Worm (Caenorhabditis elegans) whole organism, midembryonic: ENCODE data around the gene F10D7.4.

Experiments
- T22C8.4 ChIP-seq: fragments of 200-800 bp; sonication (Bioruptor generic); IDR thresholded peaks from 2 replicates; pipeline ENCODE4 v1.3.6; 2022; ENCODE audit warnings: missing genetic modification characterization, missing compliant biosample characterization
- cog-1 ChIP-seq: sonication (generic microtip); optimal IDR thresholded peaks from 2 replicates; lab custom pipeline; 2016; ENCODE audit warnings: missing genetic modification characterization, missing compliant biosample characterization
- flt-1 ChIP-seq: fragments of 200-800 bp; sonication (Bioruptor generic); IDR thresholded peaks from 2 replicates; pipeline ENCODE4 v1.3.6; 2022; ENCODE audit warnings: missing genetic modification characterization, missing compliant biosample characterization
- klf-2 ChIP-seq: fragments of 200-800 bp; sonication (Bioruptor generic); conservative IDR thresholded peaks from 2 replicates; pipeline ENCODE4 v1.3.6; 2022; ENCODE audit warnings: missing genetic modification reagents, missing genetic modification characterization, missing compliant biosample characterization
- med-1 ChIP-seq: sonication (generic microtip); optimal IDR thresholded peaks from 2 replicates; lab custom pipeline; 2017; ENCODE audit warnings: missing genetic modification characterization, mild to moderate bottlenecking, missing compliant biosample characterization, antibody characterized with exemption, missing genetic modification reagents; ENCODE audit not compliant: insufficient read depth
- ref-1 ChIP-seq: fragments of 200-800 bp; sonication (Bioruptor generic); conservative IDR thresholded peaks from 2 replicates; pipeline ENCODE4 v1.3.6; 2022; ENCODE audit warnings: missing genetic modification reagents, missing genetic modification characterization, missing compliant biosample characterization
- tab-1 ChIP-seq: fragments of 200-800 bp; sonication (Bioruptor generic); IDR thresholded peaks from 2 replicates; pipeline ENCODE4 v1.3.6; 2022; ENCODE audit warnings: missing genetic modification characterization, missing compliant biosample characterization
- ztf-23 ChIP-seq: fragments of 200-800 bp; sonication (Bioruptor generic); IDR thresholded peaks from 2 replicates; pipeline ENCODE4 v1.3.6; 2022; ENCODE audit warnings: missing genetic modification reagents, missing genetic modification characterization, missing compliant biosample characterization
- ztf-29 ChIP-seq: fragments of 200-800 bp; sonication (Bioruptor generic); IDR thresholded peaks from 2 replicates; pipeline ENCODE4 v1.3.6; 2022; ENCODE audit warnings: missing genetic modification reagents, missing genetic modification characterization, missing compliant biosample characterization

The F10D7.4 gene

DNA sequence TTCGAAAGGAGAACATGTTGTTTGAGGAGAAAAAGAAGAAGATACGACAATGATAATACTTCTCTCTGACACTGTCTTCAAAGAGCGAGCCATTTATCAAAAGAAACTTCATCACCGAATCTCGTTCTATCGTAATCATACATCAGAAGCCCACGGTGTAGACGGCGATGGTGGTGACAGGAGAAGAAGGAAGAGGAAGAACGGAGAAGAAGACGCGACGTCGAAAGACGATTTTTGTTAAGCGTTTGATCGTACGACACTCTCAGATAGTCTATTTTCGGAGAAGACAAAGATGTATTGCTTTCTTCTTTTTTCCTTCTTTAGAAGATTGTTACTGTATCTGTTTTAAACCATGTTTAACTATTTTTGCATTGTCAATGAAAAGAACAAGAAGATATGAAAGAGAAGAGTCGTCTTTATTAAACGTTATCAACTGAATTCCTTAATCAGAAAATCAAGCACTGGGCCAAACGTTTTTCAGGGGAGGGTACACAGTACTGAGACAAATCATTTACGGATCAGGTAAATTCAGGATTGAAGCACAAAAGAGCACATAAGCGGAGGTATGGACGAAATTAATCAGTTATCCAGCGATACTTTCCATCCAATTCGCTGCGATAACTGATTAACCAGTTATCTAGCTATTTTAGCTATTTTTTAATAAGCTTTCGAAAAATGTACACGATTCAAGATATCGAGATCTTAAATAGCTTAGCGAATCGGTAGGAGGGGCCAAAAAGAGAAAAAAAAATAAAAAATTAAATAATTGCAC, 38.1 kb upstream of the F10D7.4 start:
- no peak for TF ChIP-seq cog-1
- no peak for TF ChIP-seq tab-1 (GFP tag; lab: Robert Waterston, UW)
- TF ChIP-seq T22C8.4 (GFP tag; lab: Robert Waterston, UW): no peak

DNA sequence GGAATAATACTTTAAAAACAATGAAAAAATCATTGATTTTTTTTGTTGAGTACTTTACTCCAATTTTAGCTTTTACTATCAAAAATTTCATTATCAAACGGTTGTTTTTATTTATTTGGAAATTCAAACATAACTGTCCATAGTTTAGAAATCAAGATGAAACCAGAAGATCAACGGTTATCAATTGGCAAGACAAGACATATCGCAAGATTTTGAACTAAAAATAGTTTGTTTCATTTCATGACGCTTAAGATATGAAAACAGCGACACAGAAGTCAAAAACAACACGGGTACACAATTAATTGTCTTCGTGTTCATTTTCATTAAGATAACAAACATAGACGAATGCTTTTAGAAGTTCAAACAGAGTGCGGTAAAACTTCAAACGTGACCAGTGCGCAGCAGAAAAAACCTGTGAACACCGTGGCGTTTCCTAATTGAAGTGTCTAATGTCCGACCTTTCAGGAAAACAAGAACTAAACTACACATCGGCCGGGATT, 35.7 kb upstream of the F10D7.4 start:
- no peak for TF ChIP-seq flt-1 (GFP tag; lab: Robert Waterston, UW)
- no peak for TF ChIP-seq ztf-29 (GFP tag; lab: Robert Waterston, UW)
- no peak for TF ChIP-seq med-1 (GFP tag; lab: Kevin White, UChicago)
- TF ChIP-seq ztf-23 (GFP tag; lab: Robert Waterston, UW): no peak
- no peak for TF ChIP-seq cog-1
- no peak for TF ChIP-seq ref-1 (GFP tag; lab: Robert Waterston, UW)
- no peak for TF ChIP-seq klf-2 (GFP tag; lab: Robert Waterston, UW)
- TF ChIP-seq T22C8.4 (GFP tag; lab: Robert Waterston, UW): no peak
- TF ChIP-seq tab-1 (GFP tag; lab: Robert Waterston, UW): no peak

DNA sequence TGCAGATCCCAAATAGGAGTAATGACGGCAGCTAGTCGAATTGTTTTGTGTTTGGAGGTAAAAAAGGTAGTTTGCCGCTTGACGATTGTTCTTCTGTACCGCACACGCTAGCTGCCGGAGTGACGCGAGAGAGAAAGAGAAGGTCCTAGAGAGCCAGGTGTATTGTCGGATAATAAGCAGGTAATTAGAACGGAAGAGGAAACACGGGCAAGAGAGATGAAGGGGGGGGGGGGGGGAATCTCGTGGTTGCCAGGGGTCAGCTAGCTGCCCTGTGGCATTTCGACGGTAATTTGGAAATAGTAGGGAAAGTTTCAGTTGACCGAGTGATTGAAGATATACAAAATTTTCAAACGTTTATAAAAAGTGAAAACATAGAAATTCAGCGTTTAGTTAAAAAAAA, 32.0 kb upstream of the F10D7.4 start, which contains the start of gene crb-1:
Gene crb-1, minus strand, starts transcription at position 147 of the 400 bp plus-strand sequence.
- TF ChIP-seq klf-2 (GFP tag; lab: Robert Waterston, UW): no peak
- TF ChIP-seq tab-1 (GFP tag; lab: Robert Waterston, UW): no peak
- no peak for TF ChIP-seq ztf-23 (GFP tag; lab: Robert Waterston, UW)
- TF ChIP-seq flt-1 (GFP tag; lab: Robert Waterston, UW): no peak
- TF ChIP-seq cog-1: no peak
- no peak for TF ChIP-seq T22C8.4 (GFP tag; lab: Robert Waterston, UW)
- no peak for TF ChIP-seq ztf-29 (GFP tag; lab: Robert Waterston, UW)
- no peak for TF ChIP-seq ref-1 (GFP tag; lab: Robert Waterston, UW)
- TF ChIP-seq med-1 (GFP tag; lab: Kevin White, UChicago): no peak

DNA sequence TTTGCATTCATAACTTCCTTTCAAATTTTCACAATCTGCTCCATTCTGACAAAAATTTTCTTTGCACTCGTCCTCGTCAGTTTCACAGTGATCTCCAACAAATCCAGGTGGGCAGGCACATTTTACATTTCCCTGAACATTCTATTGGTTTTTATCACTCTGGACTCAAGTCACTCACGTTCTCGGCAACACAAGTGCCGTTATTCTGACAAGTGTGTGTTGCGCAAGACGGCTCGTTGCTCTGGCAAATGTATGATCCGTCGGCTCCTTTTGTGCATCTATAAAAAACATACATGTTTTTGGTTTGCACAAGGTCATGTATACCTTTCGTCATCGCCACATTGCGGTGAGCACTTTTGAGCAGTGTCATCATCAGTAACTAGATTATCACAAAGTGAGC, 30.8 kb upstream of the F10D7.4 start:
- no peak for TF ChIP-seq cog-1
- no peak for TF ChIP-seq ref-1 (GFP tag; lab: Robert Waterston, UW)
- TF ChIP-seq med-1 (GFP tag; lab: Kevin White, UChicago): no peak
- TF ChIP-seq klf-2 (GFP tag; lab: Robert Waterston, UW): no peak
- TF ChIP-seq ztf-29 (GFP tag; lab: Robert Waterston, UW): no peak
- TF ChIP-seq tab-1 (GFP tag; lab: Robert Waterston, UW): no peak
- TF ChIP-seq flt-1 (GFP tag; lab: Robert Waterston, UW): no peak
- no peak for TF ChIP-seq ztf-23 (GFP tag; lab: Robert Waterston, UW)
- TF ChIP-seq T22C8.4 (GFP tag; lab: Robert Waterston, UW): no peak

DNA sequence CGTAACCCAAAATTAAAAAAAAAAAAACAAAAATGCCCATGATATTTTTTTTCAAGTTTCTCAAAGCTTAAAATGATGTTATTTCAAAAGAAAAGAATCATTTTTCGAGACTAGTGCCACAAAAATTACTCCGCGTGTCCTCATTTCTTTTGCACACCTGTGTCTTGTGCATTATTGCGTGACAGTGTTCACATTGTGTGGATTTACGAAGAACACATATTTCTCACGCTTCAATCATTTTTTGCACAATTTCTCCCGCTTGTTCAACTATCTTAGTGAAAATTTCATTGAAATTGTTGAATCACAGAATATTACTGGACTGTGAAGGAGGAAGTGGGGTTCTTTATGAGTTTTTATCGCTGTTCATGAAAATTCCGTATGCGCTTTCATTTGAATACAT, 27.0 kb upstream of the F10D7.4 start:
- TF ChIP-seq tab-1 (GFP tag; lab: Robert Waterston, UW): no peak
- no peak for TF ChIP-seq flt-1 (GFP tag; lab: Robert Waterston, UW)
- no peak for TF ChIP-seq ztf-29 (GFP tag; lab: Robert Waterston, UW)
- TF ChIP-seq med-1 (GFP tag; lab: Kevin White, UChicago): no peak
- no peak for TF ChIP-seq ref-1 (GFP tag; lab: Robert Waterston, UW)
- no peak for TF ChIP-seq T22C8.4 (GFP tag; lab: Robert Waterston, UW)
- no peak for TF ChIP-seq ztf-23 (GFP tag; lab: Robert Waterston, UW)
- TF ChIP-seq cog-1: no peak
- no peak for TF ChIP-seq klf-2 (GFP tag; lab: Robert Waterston, UW)

DNA sequence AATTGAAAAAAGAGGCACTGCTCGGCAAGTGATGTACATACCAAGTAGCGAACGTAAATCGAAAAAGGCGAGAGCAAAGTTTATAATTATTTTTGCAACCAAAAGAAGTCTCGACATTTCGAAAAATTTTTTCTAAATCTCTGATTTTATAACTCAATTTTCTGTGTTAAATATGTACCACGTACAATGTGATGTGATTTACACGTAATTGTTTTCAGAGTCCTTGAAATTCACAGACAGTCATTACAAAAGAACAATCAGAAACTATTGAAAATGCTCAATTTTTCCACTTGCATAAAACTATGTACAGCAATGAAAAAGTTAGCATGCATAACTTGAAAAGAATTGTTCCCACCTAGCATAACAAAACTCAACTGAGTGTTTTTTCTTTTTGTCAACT, 21.2 kb upstream of the F10D7.4 start:
- no peak for TF ChIP-seq ztf-23 (GFP tag; lab: Robert Waterston, UW)
- no peak for TF ChIP-seq flt-1 (GFP tag; lab: Robert Waterston, UW)

DNA sequence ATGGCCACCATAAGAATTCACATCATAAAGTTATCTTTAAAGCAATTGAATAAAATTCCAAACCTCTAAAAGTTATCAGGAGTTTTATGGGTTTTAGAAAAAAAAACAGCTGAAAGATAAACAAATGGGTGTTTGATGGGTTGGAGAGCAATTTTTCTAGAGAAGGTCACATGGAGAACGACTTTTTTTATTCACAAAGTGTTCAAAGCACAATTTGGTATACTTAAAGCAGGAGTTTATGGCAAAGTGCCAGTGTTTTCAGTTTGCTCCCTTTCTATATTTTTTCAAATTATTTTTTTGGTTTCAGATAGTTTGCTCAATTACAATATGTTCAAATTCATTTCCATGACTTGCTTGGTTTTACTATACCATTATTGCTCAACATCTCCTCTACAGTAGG, 19.4 kb upstream of the F10D7.4 start, which contains the start of gene F11C7.6:
Gene F11C7.6, plus strand, starts transcription at position 301 of the 400 bp plus-strand sequence.
- TF ChIP-seq T22C8.4 (GFP tag; lab: Robert Waterston, UW) (no peak), flt-1 (GFP tag; lab: Robert Waterston, UW) (no peak), klf-2 (GFP tag; lab: Robert Waterston, UW) (no peak), ztf-29 (GFP tag; lab: Robert Waterston, UW) (no peak), ref-1 (GFP tag; lab: Robert Waterston, UW) (no peak), ztf-23 (GFP tag; lab: Robert Waterston, UW) (no peak), med-1 (GFP tag; lab: Kevin White, UChicago) (no peak), cog-1 (no peak), tab-1 (GFP tag; lab: Robert Waterston, UW) (no peak)

DNA sequence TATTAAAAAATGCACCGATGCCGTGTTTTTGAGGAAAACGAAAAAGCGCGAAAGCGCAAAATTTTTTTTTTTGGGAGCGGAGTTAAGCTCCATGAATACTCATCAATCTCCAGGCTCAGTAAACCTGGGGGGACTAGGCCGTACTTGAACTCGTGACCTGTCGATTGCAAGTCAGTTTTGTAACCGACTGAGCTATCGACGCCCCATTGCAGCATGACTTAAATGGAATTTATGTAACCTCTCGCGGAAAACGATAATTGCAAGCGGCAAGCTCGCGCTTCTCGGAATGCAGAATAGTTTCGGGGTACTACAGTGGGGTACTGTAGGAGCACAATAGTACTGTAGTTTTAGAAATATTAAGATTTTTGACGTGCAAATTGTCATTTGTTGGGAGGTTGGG, 18.6 kb upstream of the F10D7.4 start:
- TF ChIP-seq med-1 (GFP tag; lab: Kevin White, UChicago) (no peak), T22C8.4 (GFP tag; lab: Robert Waterston, UW) (no peak), flt-1 (GFP tag; lab: Robert Waterston, UW) (no peak), ztf-29 (GFP tag; lab: Robert Waterston, UW) (no peak), cog-1 (no peak), ref-1 (GFP tag; lab: Robert Waterston, UW) (no peak), ztf-23 (GFP tag; lab: Robert Waterston, UW) (no peak), klf-2 (GFP tag; lab: Robert Waterston, UW) (no peak), tab-1 (GFP tag; lab: Robert Waterston, UW) (no peak)

DNA sequence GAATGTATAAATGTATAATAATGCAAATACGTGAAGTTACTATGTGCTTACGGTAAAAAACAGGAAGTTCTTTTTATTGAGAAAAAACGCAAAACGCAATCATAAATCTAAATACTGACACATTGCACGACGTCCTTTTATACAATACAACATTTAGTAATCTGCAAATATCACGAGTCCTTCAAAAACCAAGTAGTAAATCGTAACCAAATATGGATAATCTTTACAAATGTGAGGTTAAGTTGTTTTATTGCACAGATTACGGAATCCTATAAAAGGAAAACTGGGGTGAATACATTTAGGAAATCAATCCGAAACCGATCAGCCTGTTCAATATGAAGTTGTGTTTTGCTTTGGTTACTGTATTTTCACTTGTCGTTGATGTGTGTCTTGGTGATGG, 16.4 kb upstream of the F10D7.4 start, which contains the start of gene F11C7.7:
Gene F11C7.7, plus strand, starts transcription at position 301 of the 400 bp plus-strand sequence.
- no peak for TF ChIP-seq flt-1 (GFP tag; lab: Robert Waterston, UW)
- no peak for TF ChIP-seq T22C8.4 (GFP tag; lab: Robert Waterston, UW)
- TF ChIP-seq cog-1: no peak
- TF ChIP-seq klf-2 (GFP tag; lab: Robert Waterston, UW): no peak
